Worm (Caenorhabditis elegans) whole organism, L2 larva: ENCODE data around the gene srz-11.
A peak's percentile ranks its signal among the peaks of the same experiment; 100 is the strongest.

Source experiments
- F13H6.1 ChIP-seq: sonication (generic microtip); optimal IDR thresholded peaks from 2 replicates; lab custom pipeline; 2016; ENCODE audit warnings: missing genetic modification characterization, missing compliant biosample characterization
- R02D3.7 ChIP-seq: fragments of 150-350 bp; optimal IDR thresholded peaks from 2 replicates; lab custom pipeline; 2014; ENCODE audit warnings: missing biosample characterization, missing genetic modification characterization
- Y55F3AM.14 ChIP-seq: fragments of 200-800 bp; sonication (Bioruptor generic); optimal IDR thresholded peaks from 2 replicates; lab custom pipeline; 2018; ENCODE audit warnings: mild to moderate bottlenecking, missing genetic modification characterization, missing compliant biosample characterization
- ZK546.5 ChIP-seq: sonication (generic microtip); optimal IDR thresholded peaks from 2 replicates; lab custom pipeline; 2017; ENCODE audit warnings: missing biosample characterization, missing genetic modification characterization
- alr-1 ChIP-seq: fragments of 150-350 bp; optimal IDR thresholded peaks from 2 replicates; lab custom pipeline; 2014; ENCODE audit warnings: missing biosample characterization, missing genetic modification characterization
- aly-2 ChIP-seq: fragments of 150-350 bp; optimal IDR thresholded peaks from 2 replicates; lab custom pipeline; 2014; ENCODE audit warnings: missing biosample characterization, missing genetic modification characterization
- ama-1 ChIP-seq: fragments of 150-350 bp; optimal IDR thresholded peaks from 2 replicates; lab custom pipeline; 2018; ENCODE audit warnings: inconsistent platforms
- blmp-1 ChIP-seq: sonication (generic microtip); optimal IDR thresholded peaks from 2 replicates; lab custom pipeline; 2017; ENCODE audit warnings: missing genetic modification characterization, mild to moderate bottlenecking, missing compliant biosample characterization, antibody characterized with exemption, moderate library complexity; ENCODE audit not compliant: insufficient read depth
- ceh-16 ChIP-seq: fragments of 150-350 bp; optimal IDR thresholded peaks from 2 replicates; lab custom pipeline; 2014; ENCODE audit warnings: missing biosample characterization, missing genetic modification characterization
- ceh-82 ChIP-seq: fragments of 150-350 bp; optimal IDR thresholded peaks from 2 replicates; lab custom pipeline; 2014; ENCODE audit warnings: missing biosample characterization, missing genetic modification characterization
- crh-2 ChIP-seq: sonication (generic microtip); optimal IDR thresholded peaks from 2 replicates; lab custom pipeline; 2017; ENCODE audit warnings: missing biosample characterization, missing genetic modification characterization
- dmd-4 ChIP-seq: sonication (generic microtip); optimal IDR thresholded peaks from 2 replicates; lab custom pipeline; 2017; ENCODE audit warnings: missing biosample characterization, missing genetic modification characterization
- egl-27 ChIP-seq: sonication (generic microtip); optimal IDR thresholded peaks from 3 replicates; lab custom pipeline; 2017; ENCODE audit warnings: missing biosample characterization, missing genetic modification reagents, missing genetic modification characterization
- elt-1 ChIP-seq: fragments of 150-350 bp; optimal IDR thresholded peaks from 2 replicates; lab custom pipeline; 2014; ENCODE audit warnings: missing biosample characterization, missing genetic modification characterization
- elt-3 ChIP-seq: sonication (generic microtip); optimal IDR thresholded peaks from 2 replicates; lab custom pipeline; 2017; ENCODE audit warnings: missing biosample characterization, missing genetic modification characterization
- fos-1 ChIP-seq: fragments of 150-350 bp; optimal IDR thresholded peaks from 2 replicates; lab custom pipeline; 2014; ENCODE audit warnings: missing biosample characterization, missing genetic modification characterization
- lin-11 ChIP-seq: fragments of 150-350 bp; sonication (generic microtip); optimal IDR thresholded peaks from 2 replicates; lab custom pipeline; 2014; ENCODE audit warnings: missing biosample characterization, missing genetic modification characterization, inconsistent platforms, mixed read lengths
- lin-13 ChIP-seq: fragments of 150-350 bp; optimal IDR thresholded peaks from 2 replicates; lab custom pipeline; 2014; ENCODE audit warnings: missing biosample characterization, missing genetic modification reagents, missing genetic modification characterization
- lsy-2 ChIP-seq, 2 experiments: fragments of 150-350 bp in 1 of 2; sonication (generic microtip) in 1 of 2; optimal IDR thresholded peaks; 2 replicates each; lab custom pipeline; 2014 to 2017; ENCODE audit warnings: missing biosample characterization in 2 of 2, missing genetic modification characterization in 2 of 2
- mab-5 ChIP-seq: fragments of 150-350 bp; optimal IDR thresholded peaks from 2 replicates; lab custom pipeline; 2014; ENCODE audit warnings: missing biosample characterization, missing genetic modification characterization
- mdl-1 ChIP-seq, 2 experiments: fragments of 150-350 bp in 1 of 2; sonication (generic microtip) in 1 of 2; optimal IDR thresholded peaks; 2 replicates each; lab custom pipeline; 2017; ENCODE audit warnings: missing biosample characterization in 2 of 2, missing genetic modification characterization in 2 of 2
- nhr-10 ChIP-seq: sonication (generic microtip); optimal IDR thresholded peaks from 2 replicates; lab custom pipeline; 2017; ENCODE audit warnings: missing biosample characterization, missing genetic modification characterization
- nhr-11 ChIP-seq: fragments of 150-350 bp; optimal IDR thresholded peaks from 2 replicates; lab custom pipeline; 2014; ENCODE audit warnings: missing biosample characterization, missing genetic modification characterization
- nhr-12 ChIP-seq: fragments of 150-350 bp; optimal IDR thresholded peaks from 2 replicates; lab custom pipeline; 2014; ENCODE audit warnings: missing biosample characterization, missing genetic modification characterization
- nhr-129 ChIP-seq: fragments of 150-350 bp; optimal IDR thresholded peaks from 2 replicates; lab custom pipeline; 2014; ENCODE audit warnings: missing biosample characterization, missing genetic modification characterization
- nhr-21 ChIP-seq: fragments of 150-350 bp; optimal IDR thresholded peaks from 2 replicates; lab custom pipeline; 2014; ENCODE audit warnings: missing biosample characterization, missing genetic modification characterization
- nhr-23 ChIP-seq: fragments of 150-350 bp; optimal IDR thresholded peaks from 2 replicates; lab custom pipeline; 2014; ENCODE audit warnings: missing biosample characterization, missing genetic modification reagents, missing genetic modification characterization
- nhr-237 ChIP-seq: fragments of 150-350 bp; optimal IDR thresholded peaks from 2 replicates; lab custom pipeline; 2014; ENCODE audit warnings: missing biosample characterization, missing genetic modification characterization
- nhr-25 ChIP-seq: fragments of 150-350 bp; sonication (generic microtip); optimal IDR thresholded peaks from 3 replicates; lab custom pipeline; 2014; ENCODE audit warnings: missing biosample characterization, missing genetic modification characterization
- nhr-6 ChIP-seq: fragments of 150-350 bp; optimal IDR thresholded peaks from 2 replicates; lab custom pipeline; 2014; ENCODE audit warnings: missing biosample characterization, missing genetic modification characterization
- nhr-77 ChIP-seq: fragments of 150-350 bp; optimal IDR thresholded peaks from 2 replicates; lab custom pipeline; 2014; ENCODE audit warnings: missing biosample characterization, missing genetic modification characterization
- sem-4 ChIP-seq: fragments of 150-350 bp; optimal IDR thresholded peaks from 2 replicates; lab custom pipeline; 2014; ENCODE audit warnings: missing biosample characterization, missing genetic modification reagents, missing genetic modification characterization
- skn-1 ChIP-seq: sonication (generic microtip); optimal IDR thresholded peaks from 2 replicates; lab custom pipeline; 2017; ENCODE audit warnings: missing biosample characterization, missing genetic modification characterization
- sma-3 ChIP-seq: sonication (generic microtip); optimal IDR thresholded peaks from 2 replicates; lab custom pipeline; 2016; ENCODE audit warnings: missing genetic modification reagents, missing genetic modification characterization, missing compliant biosample characterization
- sma-9 ChIP-seq, 2 experiments: fragments of 150-350 bp in 1 of 2; sonication (generic microtip) in 1 of 2; optimal IDR thresholded peaks; 2 replicates each; lab custom pipeline; 2014 to 2016; ENCODE audit warnings: missing genetic modification characterization in 2 of 2, mild to moderate bottlenecking in 1 of 2, missing biosample characterization in 1 of 2, missing compliant biosample characterization in 1 of 2, missing genetic modification reagents in 1 of 2, moderate library complexity in 1 of 2
- snpc-4 ChIP-seq: fragments of 150-350 bp; optimal IDR thresholded peaks from 2 replicates; lab custom pipeline; 2014; ENCODE audit warnings: missing biosample characterization, missing genetic modification characterization
- unc-39 ChIP-seq: fragments of 150-350 bp; optimal IDR thresholded peaks from 2 replicates; lab custom pipeline; 2014; ENCODE audit warnings: missing biosample characterization, missing genetic modification characterization
- unc-55 ChIP-seq: fragments of 150-350 bp; sonication (generic microtip); optimal IDR thresholded peaks from 3 replicates; lab custom pipeline; 2014; ENCODE audit warnings: missing biosample characterization, missing genetic modification reagents, missing genetic modification characterization
- unc-62 ChIP-seq: fragments of 150-350 bp; optimal IDR thresholded peaks from 2 replicates; lab custom pipeline; 2014; ENCODE audit warnings: missing biosample characterization, missing genetic modification reagents, missing genetic modification characterization
- zag-1 ChIP-seq: fragments of 150-350 bp; optimal IDR thresholded peaks from 2 replicates; lab custom pipeline; 2014; ENCODE audit warnings: missing biosample characterization, missing genetic modification characterization
- ztf-1 ChIP-seq: fragments of 200-800 bp; sonication (Bioruptor generic); conservative IDR thresholded peaks from 2 replicates; pipeline ENCODE4 v1.3.6; 2022; ENCODE audit warnings: missing genetic modification characterization, missing compliant biosample characterization
- ztf-11 ChIP-seq: sonication (generic microtip); optimal IDR thresholded peaks from 2 replicates; lab custom pipeline; 2017; ENCODE audit warnings: missing biosample characterization, missing genetic modification characterization

srz-11 gene

ce11 chrV:15136772-15137171 lies 26.1 kb upstream of the srz-11 start, which contains the start of gene aipl-1 (continued):
- peak; percentile 97 for TF ChIP-seq unc-55 (GFP tag; lab: Kevin White, UChicago)
- TF ChIP-seq mdl-1 (tag; optimal IDR thresholded peaks at IDR 0.05; lab: Kevin White, UChicago), result no peak

- TF ChIP-seq nhr-10 (tag; lab: Kevin White, UChicago) (no peak), fos-1 (tag; lab: Kevin White, UChicago) (peak; percentile 42)
These were observed 23.1 kb upstream of the srz-11 start for ce11 chrV:15139811-15140210.

- TF ChIP-seq nhr-6 (tag; lab: Kevin White, UChicago), result no peak
- no peak for TF ChIP-seq aly-2 (tag; lab: Kevin White, UChicago)
- no peak for TF ChIP-seq ztf-1 (GFP tag; lab: Robert Waterston, UW)
- no peak for TF ChIP-seq lsy-2 (tag; optimal IDR thresholded peaks at IDR 0.05; lab: Kevin White, UChicago)
- no peak for TF ChIP-seq nhr-129 (tag; lab: Kevin White, UChicago)
- TF ChIP-seq nhr-23 (tag; lab: Kevin White, UChicago), result no peak
- TF ChIP-seq unc-62, result no peak
- TF ChIP-seq mab-5 (tag; lab: Kevin White, UChicago), result no peak
- no peak for TF ChIP-seq nhr-237
- TF ChIP-seq nhr-77 (tag; lab: Kevin White, UChicago), result no peak
- TF ChIP-seq blmp-1 (tag; lab: Kevin White, UChicago), result no peak
- TF ChIP-seq sma-3, result no peak
- no peak for TF ChIP-seq nhr-11 (tag; lab: Kevin White, UChicago)
- TF ChIP-seq ztf-11 (tag; lab: Kevin White, UChicago), result no peak
These were observed 22.6 kb upstream of the srz-11 start, which contains the start of gene K08F9.3 for ce11 chrV:15140247-15140646. Gene K08F9.3 (plus strand): TSS chrV:15140547.

- TF ChIP-seq ZK546.5 (tag; lab: Kevin White, UChicago) (no peak), fos-1 (tag; lab: Kevin White, UChicago) (no peak), aly-2 (tag; lab: Kevin White, UChicago) (no peak), nhr-21 (tag; lab: Kevin White, UChicago) (no peak), sma-3 (no peak), zag-1 (tag; lab: Kevin White, UChicago) (no peak), F13H6.1 (tag; lab: Kevin White, UChicago) (no peak), crh-2 (tag; lab: Kevin White, UChicago) (no peak), alr-1 (tag; lab: Kevin White, UChicago) (no peak), unc-55 (GFP tag; lab: Kevin White, UChicago) (no peak), egl-27 (no peak), dmd-4 (tag; lab: Kevin White, UChicago) (no peak), ceh-82 (tag; lab: Kevin White, UChicago) (no peak), skn-1 (tag; lab: Kevin White, UChicago) (no peak), nhr-6 (tag; lab: Kevin White, UChicago) (no peak)
- TF ChIP-seq, all 48 proteins: peak for 0
These were observed 19.6 kb upstream of the srz-11 start, which contains the start of gene K08F9.1 for ce11 chrV:15143285-15143684. Gene K08F9.1 (minus strand): TSS chrV:15143385.

ce11 chrV:15143798-15144197 lies 19.1 kb upstream of the srz-11 start, which contains the start of gene K08F9.4:
Gene K08F9.4 (plus strand): TSS chrV:15144019.
- peak; percentile 68 for TF ChIP-seq sma-3
- TF ChIP-seq nhr-129 (tag; lab: Kevin White, UChicago), result peak; percentile 48
- TF ChIP-seq nhr-12 (tag; lab: Kevin White, UChicago), result no peak
- peak; percentile 100 for TF ChIP-seq blmp-1 (tag; lab: Kevin White, UChicago)
- TF ChIP-seq snpc-4 (tag; lab: Kevin White, UChicago), result no peak
- no peak for TF ChIP-seq alr-1 (tag; lab: Kevin White, UChicago)
- TF ChIP-seq nhr-6 (tag; lab: Kevin White, UChicago), result no peak
- no peak for TF ChIP-seq zag-1 (tag; lab: Kevin White, UChicago)
- TF ChIP-seq elt-1 (tag; lab: Kevin White, UChicago), result no peak
- no peak for TF ChIP-seq ztf-11 (tag; lab: Kevin White, UChicago)
- TF ChIP-seq nhr-237, result no peak
- no peak for TF ChIP-seq nhr-10 (tag; lab: Kevin White, UChicago)
- TF ChIP-seq unc-39 (tag; lab: Kevin White, UChicago), result no peak
- peak; percentile 2 for TF ChIP-seq sem-4
- TF ChIP-seq lin-13, result peak; percentile 66
- TF ChIP-seq unc-62, result no peak
- no peak for TF ChIP-seq dmd-4 (tag; lab: Kevin White, UChicago)
- peak; percentile 48 for TF ChIP-seq crh-2 (tag; lab: Kevin White, UChicago)
- TF ChIP-seq nhr-23 (tag; lab: Kevin White, UChicago), result no peak
- no peak for TF ChIP-seq Y55F3AM.14 (GFP tag; lab: Kevin White, UChicago)
- no peak for TF ChIP-seq mdl-1 (tag; optimal IDR thresholded peaks at IDR 0.05; lab: Kevin White, UChicago)
- peak; percentile 46 for TF ChIP-seq sma-9 (GFP tag; optimal IDR thresholded peaks at IDR 0.05; lab: Kevin White, UChicago)
- TF ChIP-seq sma-9 (tag; optimal IDR thresholded peaks at IDR 0.05; lab: Kevin White, UChicago), result no peak
- TF ChIP-seq ZK546.5 (tag; lab: Kevin White, UChicago), result no peak
- TF ChIP-seq lin-11 (tag; lab: Kevin White, UChicago), result no peak
- no peak for TF ChIP-seq elt-3
- no peak for TF ChIP-seq mab-5 (tag; lab: Kevin White, UChicago)
- no peak for TF ChIP-seq R02D3.7 (tag; lab: Kevin White, UChicago)
- TF ChIP-seq skn-1 (tag; lab: Kevin White, UChicago), result no peak
- peak; percentile 68 for TF ChIP-seq nhr-25 (tag; lab: Kevin White, UChicago)
- TF ChIP-seq unc-55 (GFP tag; lab: Kevin White, UChicago), result peak; percentile 84
- no peak for TF ChIP-seq ama-1
- TF ChIP-seq ceh-16 (tag; lab: Kevin White, UChicago), result no peak
